Worm (Caenorhabditis elegans): ENCODE data around the gene B0416.11.
A peak's percentile ranks its signal among the peaks of the same experiment; 100 is the strongest.

The B0416.11 gene

DNA sequence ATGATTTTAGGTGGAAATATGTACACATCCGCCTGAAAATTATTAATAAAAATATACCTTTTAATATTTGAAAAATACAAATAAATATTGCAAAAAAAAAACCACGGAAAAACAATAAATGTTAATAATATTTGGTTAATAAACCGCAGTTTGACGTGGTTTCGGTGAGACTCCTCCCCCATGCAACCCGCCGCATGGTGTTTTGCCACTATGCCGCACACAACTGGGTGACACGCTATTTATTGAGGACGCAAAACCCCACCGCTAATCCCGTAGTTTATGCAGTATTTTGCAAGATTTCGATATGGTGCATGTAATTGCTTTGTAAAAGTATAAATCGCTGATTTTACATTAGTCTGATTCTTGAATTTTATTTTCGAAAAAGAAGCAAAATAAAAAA, 13.7 kb upstream of the B0416.11 start, which contains the start of gene gly-13:
Gene gly-13 (minus strand): TSS at position 32 of the 400 bp plus-strand sequence.
- TF ChIP-seq nhr-28 (tag; optimal IDR thresholded peaks at IDR 0.05): no peak
- TF ChIP-seq nhr-76 (tag; optimal IDR thresholded peaks at IDR 0.05): peak; percentile 65
- no peak for TF ChIP-seq nhr-237 (tag; optimal IDR thresholded peaks at IDR 0.05)
- TF ChIP-seq hlh-1 (tag; optimal IDR thresholded peaks at IDR 0.05): peak; percentile 29
- TF ChIP-seq sptf-1 (tag; optimal IDR thresholded peaks at IDR 0.05): peak; percentile 87
- no peak for TF ChIP-seq unc-120 (tag; optimal IDR thresholded peaks at IDR 0.05; ENCODE audit: poor library complexity, severe bottlenecking)
- TF ChIP-seq pha-4 (tag; optimal IDR thresholded peaks at IDR 0.05): peak; percentile 4
- TF ChIP-seq flh-1 (GFP tag; optimal IDR thresholded peaks at IDR 0.05): peak; percentile 9
- peak; percentile 56 for TF ChIP-seq ceh-43 (GFP tag; optimal IDR thresholded peaks at IDR 0.05)
- TF ChIP-seq sem-2 (GFP tag; optimal IDR thresholded peaks at IDR 0.05): peak; percentile 48
- no peak for TF ChIP-seq elt-3 (tag; optimal IDR thresholded peaks at IDR 0.05)
- no peak for TF ChIP-seq zip-8 (tag; optimal IDR thresholded peaks at IDR 0.05)
- TF ChIP-seq ceh-83 (GFP tag; optimal IDR thresholded peaks at IDR 0.05): peak; percentile 19
- no peak for TF ChIP-seq M03D4.4 (tag; optimal IDR thresholded peaks at IDR 0.05)
- peak; percentile 27 for TF ChIP-seq ham-2 (GFP tag; optimal IDR thresholded peaks at IDR 0.05)
- TF ChIP-seq unc-62 (GFP tag; optimal IDR thresholded peaks at IDR 0.05): no peak
- peak; percentile 72 for TF ChIP-seq mls-2 (tag; optimal IDR thresholded peaks at IDR 0.05)
- TF ChIP-seq ztf-11 (tag; optimal IDR thresholded peaks at IDR 0.05): peak; percentile 15
- peak; percentile 35 for TF ChIP-seq lin-32 (GFP tag; optimal IDR thresholded peaks at IDR 0.05)
- TF ChIP-seq snpc-4 (tag; optimal IDR thresholded peaks at IDR 0.05): no peak
- TF ChIP-seq blmp-1 (tag; optimal IDR thresholded peaks at IDR 0.05): peak; percentile 10
- no peak for TF ChIP-seq unc-39 (tag; optimal IDR thresholded peaks at IDR 0.05)
- peak; percentile 56 for TF ChIP-seq mep-1 (tag; optimal IDR thresholded peaks at IDR 0.05)
- no peak for TF ChIP-seq elt-1 (tag; optimal IDR thresholded peaks at IDR 0.05; ENCODE audit: borderline replicate concordance, insufficient read depth)
- no peak for TF ChIP-seq lin-13 (tag; optimal IDR thresholded peaks at IDR 0.05)
- peak; percentile 41 for TF ChIP-seq lsy-2 (tag; optimal IDR thresholded peaks at IDR 0.05)
- TF ChIP-seq ces-1 (GFP tag; optimal IDR thresholded peaks at IDR 0.05): peak; percentile 11
- TF ChIP-seq mab-5 (tag; optimal IDR thresholded peaks at IDR 0.05): no peak
- TF ChIP-seq bed-3 (GFP tag; optimal IDR thresholded peaks at IDR 0.05): peak; percentile 26
- peak; percentile 31 for TF ChIP-seq tbx-8 (GFP tag; optimal IDR thresholded peaks at IDR 0.05)
- no peak for TF ChIP-seq ceh-39 (tag; optimal IDR thresholded peaks at IDR 0.05)
- no peak for TF ChIP-seq nhr-12 (tag; optimal IDR thresholded peaks at IDR 0.05)
- no peak for TF ChIP-seq drap-1 (GFP tag; optimal IDR thresholded peaks at IDR 0.05)
- TF ChIP-seq nhr-2 (tag; optimal IDR thresholded peaks at IDR 0.05): no peak
- peak; percentile 33 for TF ChIP-seq cnd-1 (tag; optimal IDR thresholded peaks at IDR 0.05)

DNA sequence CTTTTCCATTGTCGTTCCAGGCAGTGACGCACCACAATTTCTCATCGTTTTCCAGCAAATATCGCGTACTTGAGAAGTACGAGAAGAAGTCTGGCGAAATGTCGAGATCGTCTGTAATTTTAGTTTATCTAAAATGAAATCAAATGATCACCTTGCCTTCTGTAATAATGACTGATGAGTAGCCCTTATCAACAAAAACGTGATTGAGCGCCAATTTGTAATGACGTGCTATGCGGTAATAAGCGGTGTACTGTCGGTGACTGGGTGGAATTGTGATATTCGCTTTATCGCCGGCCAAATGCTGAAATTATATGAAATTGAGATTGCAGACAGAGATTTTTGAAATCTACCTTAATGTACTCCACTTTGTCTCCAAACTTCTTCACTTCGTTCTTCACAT, 12.5 kb upstream of the B0416.11 start:
- TF ChIP-seq unc-39 (tag; optimal IDR thresholded peaks at IDR 0.05): no peak
- TF ChIP-seq blmp-1 (tag; optimal IDR thresholded peaks at IDR 0.05): no peak
- TF ChIP-seq mab-5 (tag; optimal IDR thresholded peaks at IDR 0.05): no peak
- TF ChIP-seq lin-32 (GFP tag; optimal IDR thresholded peaks at IDR 0.05): no peak
- TF ChIP-seq nhr-76 (tag; optimal IDR thresholded peaks at IDR 0.05): no peak
- no peak for TF ChIP-seq unc-120 (tag; optimal IDR thresholded peaks at IDR 0.05; ENCODE audit: poor library complexity, severe bottlenecking)
- TF ChIP-seq zip-8 (tag; optimal IDR thresholded peaks at IDR 0.05): no peak
- TF ChIP-seq elt-1 (tag; optimal IDR thresholded peaks at IDR 0.05; ENCODE audit: borderline replicate concordance, insufficient read depth): no peak
- no peak for TF ChIP-seq ceh-83 (GFP tag; optimal IDR thresholded peaks at IDR 0.05)
- TF ChIP-seq pha-4 (tag; optimal IDR thresholded peaks at IDR 0.05): no peak
- no peak for TF ChIP-seq unc-62 (GFP tag; optimal IDR thresholded peaks at IDR 0.05)
- TF ChIP-seq lin-13 (tag; optimal IDR thresholded peaks at IDR 0.05): no peak
- no peak for TF ChIP-seq bed-3 (GFP tag; optimal IDR thresholded peaks at IDR 0.05)
- no peak for TF ChIP-seq tbx-8 (GFP tag; optimal IDR thresholded peaks at IDR 0.05)
- no peak for TF ChIP-seq nhr-28 (tag; optimal IDR thresholded peaks at IDR 0.05)
- TF ChIP-seq ham-2 (GFP tag; optimal IDR thresholded peaks at IDR 0.05): no peak
- TF ChIP-seq nhr-237 (tag; optimal IDR thresholded peaks at IDR 0.05): no peak
- TF ChIP-seq flh-1 (GFP tag; optimal IDR thresholded peaks at IDR 0.05): no peak
- TF ChIP-seq ces-1 (GFP tag; optimal IDR thresholded peaks at IDR 0.05): no peak

ce11 chrX:9291345-9291744, 8.4 kb upstream of the B0416.11 start, which contains the start of gene B0416.3:
Gene B0416.3, plus strand, starts transcription at chrX:9291645.
- no peak for TF ChIP-seq lsy-2 (tag; optimal IDR thresholded peaks at IDR 0.05)
- no peak for TF ChIP-seq nhr-28 (tag; optimal IDR thresholded peaks at IDR 0.05)
- no peak for TF ChIP-seq nhr-76 (tag; optimal IDR thresholded peaks at IDR 0.05)
- TF ChIP-seq hlh-1 (tag; optimal IDR thresholded peaks at IDR 0.05): no peak
- TF ChIP-seq ceh-43 (GFP tag; optimal IDR thresholded peaks at IDR 0.05): no peak
- TF ChIP-seq nhr-12 (tag; optimal IDR thresholded peaks at IDR 0.05): no peak
- no peak for TF ChIP-seq cnd-1 (tag; optimal IDR thresholded peaks at IDR 0.05)
- no peak for TF ChIP-seq flh-1 (GFP tag; optimal IDR thresholded peaks at IDR 0.05)
- no peak for TF ChIP-seq lin-13 (tag; optimal IDR thresholded peaks at IDR 0.05)
- no peak for TF ChIP-seq elt-3 (tag; optimal IDR thresholded peaks at IDR 0.05)
- TF ChIP-seq M03D4.4 (tag; optimal IDR thresholded peaks at IDR 0.05): no peak
- TF ChIP-seq mls-2 (tag; optimal IDR thresholded peaks at IDR 0.05): no peak
- TF ChIP-seq ces-1 (GFP tag; optimal IDR thresholded peaks at IDR 0.05): no peak
